Fruit fly (Drosophila melanogaster): ENCODE results near the gene CG4849.
A peak's percentile ranks its signal among the peaks of the same experiment; 100 is the strongest.

Gene CG4849

dm6 chr3R:27919385-27919789 lies 43.8 kb upstream of the CG4849 start, which contains the start of gene Boh1 (continued):
- TF ChIP-seq unpg (GFP tag; optimal IDR thresholded peaks at IDR 0.05) (peak; percentile 21), CG13296 (GFP tag; optimal IDR thresholded peaks at IDR 0.05) (peak; percentile 56), knrl (GFP tag; IDR thresholded peaks at IDR 0.05; ENCODE audit: partially characterized antibody) (no peak), CG13894 (tag; optimal IDR thresholded peaks at IDR 0.05) (no peak), CG13775 (GFP tag; optimal IDR thresholded peaks at IDR 0.05) (peak; percentile 26), eyg (GFP tag; optimal IDR thresholded peaks at IDR 0.05) (no peak), CG8089 (GFP tag; optimal IDR thresholded peaks at IDR 0.05) (no peak), abd-A (tag; optimal IDR thresholded peaks at IDR 0.05) (no peak), ewg (GFP tag; optimal IDR thresholded peaks at IDR 0.05) (no peak), Ada2b (GFP tag; IDR thresholded peaks at IDR 0.05) (no peak), Hey (tag; optimal IDR thresholded peaks at IDR 0.05) (no peak), fd3F (GFP tag; optimal IDR thresholded peaks at IDR 0.05) (peak; percentile 22), psq (GFP tag; optimal IDR thresholded peaks at IDR 0.05) (no peak), CG13624 (GFP tag; optimal IDR thresholded peaks at IDR 0.05) (no peak), bab2 (GFP tag; optimal IDR thresholded peaks at IDR 0.05) (no peak), otp (GFP tag; IDR thresholded peaks at IDR 0.05) (no peak), CG2712 (tag; optimal IDR thresholded peaks at IDR 0.05) (peak; percentile 69), p53 (GFP tag; optimal IDR thresholded peaks at IDR 0.05) (no peak), CG13123 (GFP tag; optimal IDR thresholded peaks at IDR 0.05) (no peak), zen2 (GFP tag; IDR thresholded peaks at IDR 0.05; ENCODE audit: partially characterized antibody) (no peak), Spps (tag; optimal IDR thresholded peaks at IDR 0.05) (no peak), D (optimal IDR thresholded peaks at IDR 0.05) (no peak), D (GFP tag; optimal IDR thresholded peaks at IDR 0.05) (no peak), pfk (GFP tag; optimal IDR thresholded peaks at IDR 0.05) (no peak), pan (optimal IDR thresholded peaks at IDR 0.05) (no peak), pan (GFP tag; optimal IDR thresholded peaks at IDR 0.05 in 1 of 2, IDR thresholded peaks at IDR 0.05 in 1 of 2) (no peak), dmrt99B (tag; optimal IDR thresholded peaks at IDR 0.05) (no peak), nerfin-2 (GFP tag; IDR thresholded peaks at IDR 0.05; ENCODE audit: partially characterized antibody) (no peak), CG11695 (GFP tag; IDR thresholded peaks at IDR 0.05) (no peak), NC2α (GFP tag; optimal IDR thresholded peaks at IDR 0.05) (no peak), CG17612 (GFP tag; IDR thresholded peaks at IDR 0.05) (no peak), chif (GFP tag; optimal IDR thresholded peaks at IDR 0.05) (no peak), jumu (GFP tag; optimal IDR thresholded peaks at IDR 0.05) (no peak), Dip2 (GFP tag; IDR thresholded peaks at IDR 0.05) (no peak), br (optimal IDR thresholded peaks at IDR 0.05) (no peak), aop (GFP tag; IDR thresholded peaks at IDR 0.05) (no peak), cwo (GFP tag; optimal IDR thresholded peaks at IDR 0.05) (no peak), D19B (GFP tag; optimal IDR thresholded peaks at IDR 0.05) (no peak), CG7271 (tag; optimal IDR thresholded peaks at IDR 0.05) (no peak), unc-4 (GFP tag; IDR thresholded peaks at IDR 0.05; ENCODE audit: partially characterized antibody) (no peak), tx (GFP tag; optimal IDR thresholded peaks at IDR 0.05) (no peak), Blimp-1 (GFP tag; optimal IDR thresholded peaks at IDR 0.05) (peak; percentile 13), CG7745 (tag; optimal IDR thresholded peaks at IDR 0.05) (no peak), fd102C (GFP tag; optimal IDR thresholded peaks at IDR 0.05) (no peak), yki (optimal IDR thresholded peaks at IDR 0.05) (no peak), CG6175 (GFP tag; IDR thresholded peaks at IDR 0.05) (no peak), CG15479 (GFP tag; optimal IDR thresholded peaks at IDR 0.05) (peak; percentile 25), CG10979 (tag; optimal IDR thresholded peaks at IDR 0.05) (peak; percentile 36), fd96Cb (tag; optimal IDR thresholded peaks at IDR 0.05) (no peak), kni (GFP tag; optimal IDR thresholded peaks at IDR 0.05) (no peak), CG9876 (GFP tag; optimal IDR thresholded peaks at IDR 0.05) (no peak), CG16813 (GFP tag; IDR thresholded peaks at IDR 0.05; ENCODE audit: partially characterized antibody) (no peak)
